ENCODE assay signal across 3 fruit fly cellular contexts in the genomic region with DNA sequence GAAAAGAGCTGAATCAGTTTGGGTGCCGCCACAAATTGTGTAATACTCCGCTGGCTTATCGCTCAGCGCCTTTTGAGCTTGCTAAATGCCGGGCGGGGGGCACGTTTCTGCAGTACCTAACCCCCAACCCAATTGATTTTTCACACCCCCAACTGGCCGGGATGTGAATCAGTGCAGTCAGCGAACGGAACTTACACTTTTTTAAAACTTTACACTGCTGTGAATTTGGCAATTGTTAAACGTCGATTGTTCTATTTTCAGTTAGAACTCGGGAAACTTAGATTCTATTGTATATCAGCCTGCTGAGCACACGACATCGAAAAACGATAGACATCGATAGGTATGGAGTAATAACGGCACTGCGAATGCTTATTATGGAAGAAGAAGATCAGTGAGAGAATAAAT.
TF ChIP-seq lines count a peak whose summit lies in the region.

A gene (minus strand): TSS at position 335 of the 405 bp plus-strand sequence.

- no peak for TF ChIP-seq CTCF in whole organism, embryonic (GFP tag; optimal IDR thresholded peaks at IDR 0.05; lab: Kevin White, UChicago)

TF ChIP-seq in whole organism, adult, 20 proteins besides CTCF, POLR2A, EP300 and RAD21:
- TF ChIP-seq Clk (GFP tag; optimal IDR thresholded peaks at IDR 0.05; lab: Kevin White, UChicago) = no peak
- peak; percentile 81 for TF ChIP-seq Mnt (GFP tag; optimal IDR thresholded peaks at IDR 0.05; lab: Kevin White, UChicago)
- TF ChIP-seq ovo (GFP tag; optimal IDR thresholded peaks at IDR 0.05; lab: Kevin White, UChicago) = peak; percentile 13

TF ChIP-seq in whole organism, embryonic, 481 proteins besides CTCF, POLR2A, EP300 and RAD21 (continues in another document):
- TF ChIP-seq Hey (tag; optimal IDR thresholded peaks at IDR 0.05; lab: Kevin White, UChicago) (no peak), onecut (GFP tag; IDR thresholded peaks at IDR 0.05; lab: Robert Waterston, UW) (peak; percentile 87), D (optimal IDR thresholded peaks at IDR 0.05; lab: Kevin White, UChicago) (no peak), D (GFP tag; optimal IDR thresholded peaks at IDR 0.05; lab: Kevin White, UChicago) (no peak), Meics (GFP tag; optimal IDR thresholded peaks at IDR 0.05; lab: Kevin White, UChicago) (no peak), CG7928 (GFP tag; optimal IDR thresholded peaks at IDR 0.05; lab: Kevin White, UChicago) (no peak), MESR4 (GFP tag; optimal IDR thresholded peaks at IDR 0.05; lab: Kevin White, UChicago) (peak; percentile 79), Med (GFP tag; lab: Kevin White, UChicago) (peak; percentile 25), CG13424 (tag; optimal IDR thresholded peaks at IDR 0.05; lab: Kevin White, UChicago) (no peak), CG10565 (GFP tag; optimal IDR thresholded peaks at IDR 0.05; lab: Kevin White, UChicago) (no peak), Stat92E (GFP tag; optimal IDR thresholded peaks at IDR 0.05; lab: Kevin White, UChicago) (no peak), Sin3A (optimal IDR thresholded peaks at IDR 0.05; lab: Kevin White, UChicago) (no peak), Taf1 (GFP tag; IDR thresholded peaks at IDR 0.05; lab: Robert Waterston, UW) (no peak), CG10462 (GFP tag; optimal IDR thresholded peaks at IDR 0.05; lab: Kevin White, UChicago) (no peak), unc-4 (GFP tag; IDR thresholded peaks at IDR 0.05; lab: Robert Waterston, UW; ENCODE audit: partially characterized antibody) (peak; percentile 58; the same call in 1 of the 2 replicates), Lim3 (GFP tag; IDR thresholded peaks at IDR 0.05; lab: Robert Waterston, UW) (no peak), CG12659 (GFP tag; optimal IDR thresholded peaks at IDR 0.05; lab: Kevin White, UChicago) (peak; percentile 32), h (optimal IDR thresholded peaks at IDR 0.05; lab: Kevin White, UChicago) (no peak), az2 (GFP tag; optimal IDR thresholded peaks at IDR 0.05; lab: Kevin White, UChicago) (no peak), row (GFP tag; IDR thresholded peaks at IDR 0.05; lab: Robert Waterston, UW) (no peak), chinmo (GFP tag; IDR thresholded peaks at IDR 0.05; lab: Robert Waterston, UW; ENCODE audit: partially characterized antibody) (no peak), ewg (GFP tag; optimal IDR thresholded peaks at IDR 0.05; lab: Kevin White, UChicago) (no peak), BEAF-32 (GFP tag; optimal IDR thresholded peaks at IDR 0.05; lab: Kevin White, UChicago) (peak; percentile 66), aop (GFP tag; IDR thresholded peaks at IDR 0.05; lab: Robert Waterston, UW) (no peak), CG6254 (GFP tag; optimal IDR thresholded peaks at IDR 0.05; lab: Kevin White, UChicago) (no peak), Kr (GFP tag; optimal IDR thresholded peaks at IDR 0.05; lab: Kevin White, UChicago) (no peak), otp (GFP tag; IDR thresholded peaks at IDR 0.05; lab: Robert Waterston, UW) (no peak), jing (GFP tag; optimal IDR thresholded peaks at IDR 0.05; lab: Kevin White, UChicago) (no peak), gt (GFP tag; IDR thresholded peaks at IDR 0.05; lab: Robert Waterston, UW) (no peak), Doc2 (GFP tag; IDR thresholded peaks at IDR 0.05; lab: Robert Waterston, UW) (no peak), CG15601 (tag; optimal IDR thresholded peaks at IDR 0.05; lab: Kevin White, UChicago) (no peak), gfzf (GFP tag; optimal IDR thresholded peaks at IDR 0.05; lab: Kevin White, UChicago) (peak; percentile 3), Xrp1 (GFP tag; IDR thresholded peaks at IDR 0.05; lab: Robert Waterston, UW) (no peak), CG14965 (GFP tag; optimal IDR thresholded peaks at IDR 0.05; lab: Kevin White, UChicago; ENCODE audit: borderline replicate concordance) (no peak), CG15479 (GFP tag; optimal IDR thresholded peaks at IDR 0.05; lab: Kevin White, UChicago) (no peak), CG15514 (GFP tag; optimal IDR thresholded peaks at IDR 0.05; lab: Kevin White, UChicago) (no peak), stwl (tag; optimal IDR thresholded peaks at IDR 0.05; lab: Kevin White, UChicago) (peak; percentile 62), CG10147 (GFP tag; optimal IDR thresholded peaks at IDR 0.05; lab: Kevin White, UChicago) (no peak), Nf-YA (GFP tag; IDR thresholded peaks at IDR 0.05; lab: Robert Waterston, UW) (no peak), Dll (GFP tag; IDR thresholded peaks at IDR 0.05; lab: Robert Waterston, UW; ENCODE audit: partially characterized antibody) (peak; percentile 63; the same call in 3 of the 4 replicates), Dref (GFP tag; IDR thresholded peaks at IDR 0.05; lab: Robert Waterston, UW) (peak; percentile 73), Ravus (GFP tag; IDR thresholded peaks at IDR 0.05; lab: Robert Waterston, UW) (no peak), bcd (GFP tag; optimal IDR thresholded peaks at IDR 0.05; lab: Kevin White, UChicago) (no peak)

TF ChIP-seq in whole organism, prepupa, 60 proteins besides CTCF, POLR2A, EP300 and RAD21:
- TF ChIP-seq dsx (GFP tag; optimal IDR thresholded peaks at IDR 0.05; lab: Kevin White, UChicago; ENCODE audit: poor library complexity, severe bottlenecking) (peak; percentile 25), Eip78C (GFP tag; lab: Kevin White, UChicago) (no peak), vri (GFP tag; optimal IDR thresholded peaks at IDR 0.05; lab: Kevin White, UChicago) (peak; percentile 97)
TF ChIP-seq in whole organism, prepupa: peak in this region for 2.
